Worm (Caenorhabditis elegans): ENCODE data around the gene cat-4.

ce11 chrV:10528500-10528899 is 36.2 kb upstream of the cat-4 start, which contains the start of gene F25D1.3:
- TF ChIP-seq ama-1 (optimal IDR thresholded peaks at IDR 0.05) (no peak), ama-1 (GFP tag; optimal IDR thresholded peaks at IDR 0.05) (no peak), ztf-22 (GFP tag; optimal IDR thresholded peaks at IDR 0.05) (no peak), T07F8.4 (tag; optimal IDR thresholded peaks at IDR 0.05) (no peak), ztf-3 (GFP tag; optimal IDR thresholded peaks at IDR 0.05) (no peak), hlh-12 (tag; optimal IDR thresholded peaks at IDR 0.05) (no peak), lsy-27 (tag; optimal IDR thresholded peaks at IDR 0.05; ENCODE audit: borderline replicate concordance, insufficient read depth) (no peak), mes-4 (tag; optimal IDR thresholded peaks at IDR 0.05) (no peak), madf-10 (tag; optimal IDR thresholded peaks at IDR 0.05) (no peak)

Measured in whole organism, young adult.